Fruit fly (Drosophila melanogaster): ENCODE data around the gene CG31546.

Gene CG31546

DNA sequence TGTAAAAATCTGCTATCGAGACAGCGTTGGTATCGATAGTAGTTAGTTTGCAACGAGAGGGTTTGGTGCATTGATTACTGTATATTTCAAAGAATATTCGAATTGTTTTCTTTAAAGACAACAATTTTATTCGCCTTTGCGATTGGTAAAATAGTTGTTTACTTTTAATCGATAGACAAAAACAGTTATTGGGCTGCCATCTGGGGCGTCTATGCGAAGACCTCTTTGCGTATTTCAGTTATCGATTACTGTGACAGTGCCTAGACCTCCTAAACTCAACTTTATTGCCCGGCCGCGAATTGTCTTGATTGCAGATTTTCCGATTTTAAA lies 22.3 kb downstream of the CG31546 start, which contains the start of gene Atu (continued):
- no peak for TF ChIP-seq pan (optimal IDR thresholded peaks at IDR 0.05)
- peak in 1 of 2 experiments; percentile 17 for TF ChIP-seq pan (GFP tag; optimal IDR thresholded peaks at IDR 0.05 in 1 of 2, IDR thresholded peaks at IDR 0.05 in 1 of 2)
- TF ChIP-seq B-H1 (GFP tag; IDR thresholded peaks at IDR 0.05) = no peak
- peak; percentile 90 for TF ChIP-seq inv (GFP tag; IDR thresholded peaks at IDR 0.05; ENCODE audit: partially characterized antibody)
- TF ChIP-seq trem (tag; optimal IDR thresholded peaks at IDR 0.05) = peak; percentile 94
- TF ChIP-seq Hr3 (GFP tag; optimal IDR thresholded peaks at IDR 0.05) = peak; percentile 42
- TF ChIP-seq CG10462 (GFP tag; optimal IDR thresholded peaks at IDR 0.05) = no peak
- peak; percentile 17 for TF ChIP-seq CG4424 (GFP tag; optimal IDR thresholded peaks at IDR 0.05)
- no peak for TF ChIP-seq tap (tag; optimal IDR thresholded peaks at IDR 0.05)
- TF ChIP-seq disco-r (GFP tag; optimal IDR thresholded peaks at IDR 0.05) = no peak
- TF ChIP-seq CG15073 (GFP tag; optimal IDR thresholded peaks at IDR 0.05) = no peak
- TF ChIP-seq CG13894 (tag; optimal IDR thresholded peaks at IDR 0.05) = peak; percentile 17
- TF ChIP-seq CG4360 (GFP tag; IDR thresholded peaks at IDR 0.05) = no peak
- TF ChIP-seq CG12391 (tag; optimal IDR thresholded peaks at IDR 0.05) = peak; percentile 56

DNA sequence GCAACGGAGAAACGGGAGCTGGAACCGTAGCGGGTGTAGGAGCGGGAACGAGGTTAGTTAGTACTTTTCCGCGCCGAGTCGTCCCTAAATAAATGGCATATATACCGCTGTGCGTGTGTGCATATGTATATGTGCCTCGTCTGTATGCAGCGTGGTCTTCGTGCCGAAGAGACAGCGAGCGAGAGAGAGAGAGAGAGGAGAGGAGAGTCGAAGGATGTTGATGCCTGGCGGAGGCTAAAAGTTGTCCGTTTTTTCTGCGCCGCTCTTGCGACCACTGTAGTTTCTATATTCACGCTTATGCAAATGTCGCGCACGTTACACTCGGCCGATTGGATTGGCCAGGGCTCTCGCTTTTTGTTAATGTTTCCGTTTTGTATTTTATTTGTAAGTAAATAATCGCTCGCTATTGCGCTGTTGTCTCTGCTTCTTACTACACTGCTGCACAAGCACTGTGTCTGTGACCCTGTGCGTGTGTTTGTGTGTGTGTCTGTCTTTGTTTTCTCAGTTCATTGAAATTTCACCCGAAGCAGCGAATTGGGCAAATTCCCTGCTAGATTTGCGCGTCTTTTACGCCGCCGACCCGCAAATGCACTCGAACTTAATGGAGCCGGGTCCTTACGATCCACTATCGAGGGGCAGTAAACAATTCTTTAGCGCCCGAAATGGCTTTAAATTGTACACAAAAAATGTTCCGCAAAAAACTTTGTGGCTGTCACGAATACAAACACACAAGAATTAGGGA lies 22.9 kb downstream of the CG31546 start, which contains the start of gene Rga:
Rga (minus strand) TSS at position 741 of the 742 bp plus-strand sequence.
- TF ChIP-seq pho (GFP tag; optimal IDR thresholded peaks at IDR 0.05) (peak; percentile 5), Med (GFP tag) (peak; percentile 30), CG32532 (GFP tag; IDR thresholded peaks at IDR 0.05) (0 out of 2 replicates have a peak, but pooled peaks have one; percentile 16), D19B (GFP tag; optimal IDR thresholded peaks at IDR 0.05) (no peak), CG17385 (GFP tag; optimal IDR thresholded peaks at IDR 0.05) (peak; percentile 95), Fer1 (GFP tag; optimal IDR thresholded peaks at IDR 0.05) (peak; percentile 20), CG10431 (GFP tag; optimal IDR thresholded peaks at IDR 0.05) (peak; percentile 10), CG9437 (GFP tag; optimal IDR thresholded peaks at IDR 0.05) (peak; percentile 32), zen2 (GFP tag; IDR thresholded peaks at IDR 0.05; ENCODE audit: partially characterized antibody) (no peak), MBD-R2 (GFP tag; IDR thresholded peaks at IDR 0.05) (no peak), CG9727 (GFP tag; optimal IDR thresholded peaks at IDR 0.05) (peak; percentile 42), schlank (tag; optimal IDR thresholded peaks at IDR 0.05) (no peak), CG33213 (GFP tag; optimal IDR thresholded peaks at IDR 0.05) (no peak), cg (GFP tag; optimal IDR thresholded peaks at IDR 0.05) (peak; percentile 94), CG17359 (tag; optimal IDR thresholded peaks at IDR 0.05) (no peak), Deaf1 (tag; optimal IDR thresholded peaks at IDR 0.05) (peak; percentile 83), CG34422 (GFP tag; IDR thresholded peaks at IDR 0.05) (peak; percentile 6; the same call in 1 of the 3 replicates), insv (GFP tag; optimal IDR thresholded peaks at IDR 0.05) (peak in 1 of 2 experiments; percentile 36), pan (optimal IDR thresholded peaks at IDR 0.05) (no peak), pan (GFP tag; optimal IDR thresholded peaks at IDR 0.05 in 1 of 2, IDR thresholded peaks at IDR 0.05 in 1 of 2) (no peak), yki (optimal IDR thresholded peaks at IDR 0.05) (no peak), Opbp (GFP tag; IDR thresholded peaks at IDR 0.05; ENCODE audit: partially characterized antibody) (no peak), hkb (optimal IDR thresholded peaks at IDR 0.05) (no peak), hkb (GFP tag; IDR thresholded peaks at IDR 0.05) (no peak), CG11695 (GFP tag; IDR thresholded peaks at IDR 0.05) (peak; percentile 79), MESR4 (GFP tag; optimal IDR thresholded peaks at IDR 0.05) (peak; percentile 91), CG7556 (GFP tag; optimal IDR thresholded peaks at IDR 0.05) (peak; percentile 5), CG13624 (GFP tag; optimal IDR thresholded peaks at IDR 0.05) (peak; percentile 21), CG1832 (GFP tag; optimal IDR thresholded peaks at IDR 0.05) (peak; percentile 56), sug (tag; optimal IDR thresholded peaks at IDR 0.05) (no peak), CG6854 (GFP tag; optimal IDR thresholded peaks at IDR 0.05) (peak; percentile 6), CG15479 (GFP tag; optimal IDR thresholded peaks at IDR 0.05) (peak; percentile 99), Hr78 (GFP tag; optimal IDR thresholded peaks at IDR 0.05) (peak in 1 of 2 experiments; percentile 63), Trl (optimal IDR thresholded peaks at IDR 0.05) (peak; percentile 78 to 81), Trl (GFP tag; optimal IDR thresholded peaks at IDR 0.05) (no peak), odd (GFP tag; optimal IDR thresholded peaks at IDR 0.05) (peak; percentile 17)
